Worm (Caenorhabditis elegans) whole organism, young adult: ENCODE data around the gene npr-36.

Experiments used
- B0019.2 ChIP-seq: fragments of 200-800 bp; sonication (Bioruptor generic); conservative IDR thresholded peaks from 2 replicates; pipeline ENCODE4 v1.3.6; 2022; ENCODE audit warnings: missing genetic modification reagents, missing genetic modification characterization, missing compliant biosample characterization
- B0336.3 ChIP-seq: fragments of 200-800 bp; sonication (Bioruptor generic); IDR thresholded peaks from 2 replicates; pipeline ENCODE4 v1.3.6; 2022; ENCODE audit warnings: missing genetic modification characterization, missing compliant biosample characterization
- C17E4.6 ChIP-seq: fragments of 200-800 bp; sonication (Bioruptor generic); IDR thresholded peaks from 2 replicates; pipeline ENCODE4 v1.3.6; 2022; ENCODE audit warnings: missing genetic modification reagents, missing genetic modification characterization, missing compliant biosample characterization
- D2030.7 ChIP-seq: fragments of 200-800 bp; sonication (Bioruptor generic); IDR thresholded peaks from 2 replicates; pipeline ENCODE4 v1.3.6; 2022; ENCODE audit warnings: missing genetic modification reagents, missing genetic modification characterization, missing compliant biosample characterization
- F23B12.7 ChIP-seq: sonication (generic microtip); optimal IDR thresholded peaks from 2 replicates; lab custom pipeline; 2017; ENCODE audit warnings: missing genetic modification characterization, mild to moderate bottlenecking, missing compliant biosample characterization, antibody characterized with exemption, moderate library complexity; ENCODE audit not compliant: insufficient read depth
- F33H1.4 ChIP-seq: fragments of 200-800 bp; sonication (Bioruptor generic); IDR thresholded peaks from 2 replicates; pipeline ENCODE4 v1.3.6; 2022; ENCODE audit warnings: missing genetic modification reagents, missing genetic modification characterization, missing compliant biosample characterization
- F57C9.4 ChIP-seq: sonication (generic microtip); optimal IDR thresholded peaks from 2 replicates; lab custom pipeline; 2017; ENCODE audit warnings: mild to moderate bottlenecking, missing genetic modification characterization, missing compliant biosample characterization
- K11D2.4 ChIP-seq: fragments of 200-800 bp; sonication (Bioruptor generic); IDR thresholded peaks from 2 replicates; pipeline ENCODE4 v1.3.6; 2022; ENCODE audit warnings: missing genetic modification reagents, missing genetic modification characterization, missing compliant biosample characterization
- K12H6.12 ChIP-seq: fragments of 200-800 bp; sonication (Bioruptor generic); optimal IDR thresholded peaks from 2 replicates; lab custom pipeline; 2018; ENCODE audit warnings: mild to moderate bottlenecking, missing genetic modification characterization, missing compliant biosample characterization
- Y53G8AR.9 ChIP-seq: fragments of 200-800 bp; sonication (Bioruptor generic); conservative IDR thresholded peaks from 2 replicates; pipeline ENCODE4 v1.3.6; 2022; ENCODE audit warnings: missing genetic modification reagents, missing genetic modification characterization, missing compliant biosample characterization
- aptf-2 ChIP-seq: fragments of 200-800 bp; sonication (Bioruptor generic); conservative IDR thresholded peaks from 2 replicates; pipeline ENCODE4 v1.3.6; 2022; ENCODE audit warnings: missing genetic modification reagents, missing genetic modification characterization, missing compliant biosample characterization
- attf-6 ChIP-seq: fragments of 200-800 bp; sonication (Bioruptor generic); IDR thresholded peaks from 2 replicates; pipeline ENCODE4 v1.3.6; 2022; ENCODE audit warnings: missing genetic modification reagents, missing genetic modification characterization, missing compliant biosample characterization
- ceh-27 ChIP-seq: fragments of 200-800 bp; sonication (Bioruptor generic); optimal IDR thresholded peaks from 2 replicates; lab custom pipeline; 2018; ENCODE audit warnings: mild to moderate bottlenecking, missing genetic modification characterization, moderate library complexity, missing compliant biosample characterization
- chd-7 ChIP-seq: sonication (generic microtip); optimal IDR thresholded peaks from 2 replicates; lab custom pipeline; 2016; ENCODE audit warnings: mild to moderate bottlenecking, missing genetic modification characterization, moderate library complexity, missing compliant biosample characterization
- dox-1 ChIP-seq: fragments of 200-800 bp; sonication (Bioruptor generic); IDR thresholded peaks from 2 replicates; pipeline ENCODE4 v1.3.6; 2022; ENCODE audit warnings: missing genetic modification reagents, missing genetic modification characterization, missing compliant biosample characterization
- efl-1 ChIP-seq: fragments of 150-350 bp; optimal IDR thresholded peaks from 2 replicates; lab custom pipeline; 2014; ENCODE audit warnings: missing biosample characterization, missing genetic modification reagents, missing genetic modification characterization
- egl-18 ChIP-seq: fragments of 200-800 bp; sonication (Bioruptor generic); IDR thresholded peaks from 2 replicates; pipeline ENCODE4 v1.3.6; 2022; ENCODE audit warnings: missing genetic modification reagents, missing genetic modification characterization, missing compliant biosample characterization
- egrh-3 ChIP-seq: fragments of 200-800 bp; sonication (Bioruptor generic); IDR thresholded peaks from 2 replicates; pipeline ENCODE4 v1.3.6; 2022; ENCODE audit warnings: missing genetic modification reagents, missing genetic modification characterization, missing compliant biosample characterization
- ekl-4 ChIP-seq: fragments of 200-800 bp; sonication (Bioruptor generic); IDR thresholded peaks from 2 replicates; pipeline ENCODE4 v1.3.6; 2022; ENCODE audit warnings: missing genetic modification reagents, missing genetic modification characterization, missing compliant biosample characterization
- gei-17 ChIP-seq: fragments of 200-800 bp; sonication (Bioruptor generic); optimal IDR thresholded peaks from 2 replicates; lab custom pipeline; 2018; ENCODE audit warnings: mild to moderate bottlenecking, missing genetic modification characterization, missing compliant biosample characterization
- him-1 ChIP-seq: sonication (generic microtip); optimal IDR thresholded peaks from 2 replicates; lab custom pipeline; 2016; ENCODE audit warnings: missing genotype, missing genetic modification reagents, missing genetic modification characterization, missing compliant biosample characterization
- hlh-26 ChIP-seq: fragments of 200-800 bp; sonication (Bioruptor generic); conservative IDR thresholded peaks from 2 replicates; pipeline ENCODE4 v1.3.6; 2022; ENCODE audit warnings: missing genetic modification reagents, missing genetic modification characterization, missing compliant biosample characterization
- hmg-1.2 ChIP-seq: fragments of 200-800 bp; sonication (Bioruptor generic); IDR thresholded peaks from 2 replicates; pipeline ENCODE4 v1.3.6; 2022; ENCODE audit warnings: missing genetic modification reagents, missing genetic modification characterization, missing compliant biosample characterization
- hsf-1 ChIP-seq: fragments of 200-800 bp; sonication (Bioruptor generic); IDR thresholded peaks from 2 replicates; pipeline ENCODE4 v1.3.6; 2022; ENCODE audit warnings: missing genetic modification reagents, missing genetic modification characterization, missing compliant biosample characterization
- lag-1 ChIP-seq: fragments of 200-800 bp; sonication (Bioruptor generic); IDR thresholded peaks from 2 replicates; pipeline ENCODE4 v1.3.6; 2022; ENCODE audit warnings: missing genetic modification reagents, missing genetic modification characterization, missing compliant biosample characterization
- lin-26 ChIP-seq: fragments of 200-800 bp; sonication (Bioruptor generic); IDR thresholded peaks from 2 replicates; pipeline ENCODE4 v1.3.6; 2022; ENCODE audit warnings: missing genetic modification reagents, missing genetic modification characterization, missing compliant biosample characterization
- lin-35 ChIP-seq, 3 experiments: fragments of 150-350 bp in 2 of 3; sonication (generic microtip) in 1 of 3; optimal IDR thresholded peaks; 2 replicates each; lab custom pipeline; 2014 to 2018; ENCODE audit warnings: missing biosample characterization in 3 of 3, missing genetic modification characterization in 3 of 3, missing genetic modification reagents in 3 of 3
- lin-54 ChIP-seq: fragments of 200-800 bp; sonication (Bioruptor generic); optimal IDR thresholded peaks from 2 replicates; lab custom pipeline; 2018; ENCODE audit warnings: mild to moderate bottlenecking, missing genetic modification characterization, missing compliant biosample characterization
- mel-28 ChIP-seq: sonication (generic microtip); optimal IDR thresholded peaks from 2 replicates; lab custom pipeline; 2016; ENCODE audit warnings: borderline replicate concordance, mild to moderate bottlenecking, missing genetic modification characterization, missing compliant biosample characterization
- nhr-120 ChIP-seq: fragments of 200-800 bp; sonication (Bioruptor generic); IDR thresholded peaks from 2 replicates; pipeline ENCODE4 v1.3.6; 2022; ENCODE audit warnings: missing genetic modification characterization, missing compliant biosample characterization
- pbrm-1 ChIP-seq: fragments of 200-800 bp; sonication (Bioruptor generic); IDR thresholded peaks from 2 replicates; pipeline ENCODE4 v1.3.6; 2022; ENCODE audit warnings: missing genetic modification reagents, missing genetic modification characterization, missing compliant biosample characterization
- rcor-1 ChIP-seq: fragments of 200-800 bp; sonication (Bioruptor generic); IDR thresholded peaks from 2 replicates; pipeline ENCODE4 v1.3.6; 2022; ENCODE audit warnings: missing genetic modification reagents, missing genetic modification characterization, missing compliant biosample characterization
- sdz-38 ChIP-seq: sonication (generic microtip); optimal IDR thresholded peaks from 2 replicates; lab custom pipeline; 2016; ENCODE audit warnings: missing genotype, missing genetic modification characterization, missing compliant biosample characterization
- snpc-1.1 ChIP-seq: sonication (generic microtip); optimal IDR thresholded peaks from 2 replicates; lab custom pipeline; 2017; ENCODE audit warnings: missing genetic modification characterization, mild to moderate bottlenecking, missing compliant biosample characterization, antibody characterized with exemption, moderate library complexity, missing genotype, missing genetic modification reagents; ENCODE audit not compliant: insufficient read depth
- sptf-2 ChIP-seq: fragments of 200-800 bp; sonication (Bioruptor generic); optimal IDR thresholded peaks from 2 replicates; lab custom pipeline; 2018; ENCODE audit warnings: mild to moderate bottlenecking, missing genetic modification characterization, missing compliant biosample characterization
- tbx-9 ChIP-seq: sonication (generic microtip); optimal IDR thresholded peaks from 2 replicates; lab custom pipeline; 2016; ENCODE audit warnings: borderline replicate concordance, missing genetic modification characterization, inconsistent platforms, missing compliant biosample characterization
- xnd-1 ChIP-seq: sonication (generic microtip); optimal IDR thresholded peaks from 2 replicates; lab custom pipeline; 2016; ENCODE audit warnings: missing genotype, missing genetic modification reagents, missing genetic modification characterization, missing compliant biosample characterization
- zfh-2 ChIP-seq: fragments of 200-800 bp; sonication (Bioruptor generic); conservative IDR thresholded peaks from 2 replicates; pipeline ENCODE4 v1.3.6; 2022; ENCODE audit warnings: missing genetic modification reagents, missing genetic modification characterization, missing compliant biosample characterization
- ztf-26 ChIP-seq: sonication (generic microtip); optimal IDR thresholded peaks from 2 replicates; lab custom pipeline; 2017; ENCODE audit warnings: missing genetic modification characterization, missing compliant biosample characterization
- ztf-28 ChIP-seq: fragments of 200-800 bp; sonication (Bioruptor generic); IDR thresholded peaks from 2 replicates; pipeline ENCODE4 v1.3.6; 2022; ENCODE audit warnings: missing genetic modification reagents, missing genetic modification characterization, missing compliant biosample characterization

Gene npr-36

ce11 chrX:17359452-17359851 lies at the start of gene npr-36:
Gene npr-36, plus strand, starts transcription at chrX:17359752.
- TF ChIP-seq ztf-28 (no peak), hlh-26 (GFP tag; lab: Robert Waterston, UW) (no peak), mel-28 (tag; lab: Kevin White, UChicago) (no peak), hmg-1.2 (no peak), C17E4.6 (GFP tag; lab: Robert Waterston, UW) (no peak), F57C9.4 (no peak), rcor-1 (no peak), B0019.2 (GFP tag; lab: Robert Waterston, UW) (no peak), lin-54 (GFP tag; lab: Kevin White, UChicago) (no peak), ztf-26 (tag; lab: Kevin White, UChicago) (no peak), efl-1 (GFP tag; lab: Kevin White, UChicago) (no peak), aptf-2 (GFP tag; lab: Robert Waterston, UW) (no peak), sdz-38 (no peak), Y53G8AR.9 (GFP tag; lab: Robert Waterston, UW) (no peak), gei-17 (no peak), lin-35 (GFP tag; optimal IDR thresholded peaks at IDR 0.05; lab: Kevin White, UChicago) (no peak), nhr-120 (no peak)
- TF ChIP-seq, all 124 proteins: peak for 0

- TF ChIP-seq F33H1.4 (GFP tag; lab: Robert Waterston, UW) = peak; percentile 40
- 0 out of 2 replicates have a peak, but pooled peaks have one; percentile 13 for TF ChIP-seq D2030.7
- peak; percentile 94 for TF ChIP-seq hsf-1 (GFP tag; lab: Robert Waterston, UW)
- TF ChIP-seq dox-1 (GFP tag; lab: Robert Waterston, UW) = peak; percentile 61
- TF ChIP-seq, all 124 proteins: peak for 4; not testable (repeated sequence) for 120
Observed at ce11 chrX:17310730-17311312, 48.7 kb upstream of the npr-36 start, which contains the start of gene C53C11.4. Gene C53C11.4, plus strand, starts transcription at chrX:17310908.

ce11 chrX:17311525-17311924 lies 48.0 kb upstream of the npr-36 start:
- peak; percentile 80 for TF ChIP-seq egrh-3 (GFP tag; lab: Robert Waterston, UW)
- TF ChIP-seq hsf-1 (GFP tag; lab: Robert Waterston, UW) = peak; percentile 90

DNA sequence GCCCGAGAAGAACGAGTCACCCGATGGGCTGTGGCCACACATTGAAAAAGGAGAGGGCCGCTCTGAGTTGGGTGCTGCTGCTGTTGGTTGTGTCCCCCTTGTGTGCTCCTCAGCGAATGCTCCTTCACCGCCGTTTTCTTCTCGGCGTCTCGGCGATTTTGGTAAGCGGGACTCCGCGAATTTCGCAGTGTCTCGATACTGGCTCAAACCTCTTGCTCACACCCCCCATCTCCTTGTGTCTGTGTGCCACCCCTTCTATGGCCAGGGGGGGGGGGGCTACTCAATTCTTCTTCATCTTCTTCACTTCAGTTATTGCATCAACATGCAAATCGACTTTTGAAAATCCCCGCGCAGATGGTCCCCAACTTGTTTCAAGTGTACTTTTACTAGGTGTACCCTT lies 44.6 kb upstream of the npr-36 start:
- TF ChIP-seq chd-7 (tag; lab: Kevin White, UChicago) (no peak), tbx-9 (tag; lab: Kevin White, UChicago) (no peak), sptf-2 (GFP tag; lab: Kevin White, UChicago) (no peak), zfh-2 (GFP tag; lab: Robert Waterston, UW) (peak; percentile 95), him-1 (tag; lab: Kevin White, UChicago) (no peak), lin-26 (GFP tag; lab: Robert Waterston, UW) (0 out of 2 replicates have a peak, but pooled peaks have one; percentile 42), ekl-4 (no peak), ceh-27 (GFP tag; lab: Kevin White, UChicago) (peak; percentile 57), K11D2.4 (GFP tag; lab: Robert Waterston, UW) (no peak), attf-6 (no peak), K12H6.12 (tag; lab: Kevin White, UChicago) (peak; percentile 50), B0336.3 (GFP tag; lab: Robert Waterston, UW) (no peak), lag-1 (GFP tag; lab: Robert Waterston, UW) (no peak), F23B12.7 (tag; lab: Kevin White, UChicago) (no peak), snpc-1.1 (no peak), egrh-3 (GFP tag; lab: Robert Waterston, UW) (peak; percentile 67; the same call in 1 of the 2 replicates), xnd-1 (tag; lab: Kevin White, UChicago) (no peak), pbrm-1 (GFP tag; lab: Robert Waterston, UW) (peak; percentile 32; the same call in 1 of the 2 replicates), egl-18 (GFP tag; lab: Robert Waterston, UW) (0 out of 2 replicates have a peak, but pooled peaks have one; percentile 32), dox-1 (GFP tag; lab: Robert Waterston, UW) (peak; percentile 28; the same call in 1 of the 2 replicates)
